Worm (Caenorhabditis elegans): ENCODE measurements around the gene ttr-28.

- no peak for TF ChIP-seq nhr-120 (GFP tag; IDR thresholded peaks at IDR 0.05)
- no peak for TF ChIP-seq dox-1 (GFP tag; IDR thresholded peaks at IDR 0.05)
- no peak for TF ChIP-seq T07F8.4 (tag; optimal IDR thresholded peaks at IDR 0.05)
- no peak for TF ChIP-seq nhr-90 (tag; optimal IDR thresholded peaks at IDR 0.05)
- TF ChIP-seq him-1 (tag; optimal IDR thresholded peaks at IDR 0.05): no peak
- TF ChIP-seq snpc-4 (GFP tag; optimal IDR thresholded peaks at IDR 0.05): no peak
- TF ChIP-seq snpc-4 (tag; optimal IDR thresholded peaks at IDR 0.05): no peak
- no peak for TF ChIP-seq lsy-27 (tag; optimal IDR thresholded peaks at IDR 0.05; ENCODE audit: borderline replicate concordance, insufficient read depth)
- TF ChIP-seq ceh-40 (GFP tag; IDR thresholded peaks at IDR 0.05): no peak
- no peak for TF ChIP-seq B0336.3 (GFP tag; IDR thresholded peaks at IDR 0.05)
- no peak for TF ChIP-seq unc-62 (GFP tag; optimal IDR thresholded peaks at IDR 0.05)
- TF ChIP-seq Y67H2A.10 (GFP tag; conservative IDR thresholded peaks at IDR 0.05): no peak
- no peak for TF ChIP-seq egl-44 (GFP tag; IDR thresholded peaks at IDR 0.05)
- TF ChIP-seq pha-4 (tag; optimal IDR thresholded peaks at IDR 0.05): no peak
Observed at ce11 chrV:12870740-12871139, 34.2 kb downstream of the ttr-28 start.

Data from whole organism, young adult.